Fruit fly (Drosophila melanogaster) Kc167 (cell line): ENCODE data around the gene Drsl3.

Experiments used
- Myc ChIP-seq: fragments of >200 bp; optimal IDR thresholded peaks from 2 replicates; lab custom pipeline; 2017; ENCODE audit warnings: missing external identifiers
- Sin3A ChIP-seq: fragments of >200 bp; optimal IDR thresholded peaks from 2 replicates; lab custom pipeline; 2018; ENCODE audit warnings: missing external identifiers
- h ChIP-seq: fragments of >200 bp; optimal IDR thresholded peaks from 3 replicates; lab custom pipeline; 2018; ENCODE audit warnings: missing external identifiers
- insv ChIP-seq: fragments of >200 bp; optimal IDR thresholded peaks from 3 replicates; lab custom pipeline; 2018; ENCODE audit warnings: missing external identifiers
- psq ChIP-seq: fragments of >200 bp; optimal IDR thresholded peaks from 2 replicates; lab custom pipeline; 2017; ENCODE audit warnings: missing external identifiers
- ttk ChIP-seq: sonication (Bioruptor generic); optimal IDR thresholded peaks from 2 replicates; lab custom pipeline; 2017; ENCODE audit warnings: missing external identifiers

Drsl3 gene

DNA sequence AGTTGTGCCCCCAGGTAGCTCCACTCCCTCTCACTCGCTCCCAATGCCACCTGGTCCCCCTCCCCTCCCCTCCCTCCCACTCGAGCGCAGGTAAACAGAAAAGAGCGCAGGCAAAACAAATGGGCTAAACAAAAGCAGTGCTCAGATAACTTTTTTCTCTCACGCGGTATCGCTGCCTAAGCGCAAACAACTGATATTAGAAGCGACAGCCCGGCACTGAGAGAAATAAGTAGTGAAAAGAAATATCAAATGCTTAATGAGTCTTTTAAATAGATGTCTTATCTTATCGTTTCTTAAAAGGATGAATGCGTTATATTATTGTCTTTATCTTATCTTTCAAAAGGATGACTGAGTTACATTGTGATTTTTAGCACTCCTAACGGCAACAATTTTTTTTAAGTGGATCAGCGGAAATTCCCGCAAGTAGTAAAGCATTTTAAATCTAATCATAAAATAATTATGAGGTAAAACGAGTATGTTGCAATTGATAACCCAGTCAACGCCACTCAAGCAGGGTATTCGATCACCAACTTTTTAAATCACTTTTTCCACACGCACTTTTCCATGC is 13.5 kb upstream of the Drsl3 start:
- no peak for TF ChIP-seq Myc (lab: Kevin White, UChicago)
- TF ChIP-seq psq (lab: Kevin White, UChicago) = no peak
- TF ChIP-seq ttk (lab: Kevin White, UChicago) = no peak
- TF ChIP-seq h (lab: Kevin White, UChicago) = no peak
- no peak for TF ChIP-seq Sin3A (lab: Kevin White, UChicago)
- no peak for TF ChIP-seq insv

DNA sequence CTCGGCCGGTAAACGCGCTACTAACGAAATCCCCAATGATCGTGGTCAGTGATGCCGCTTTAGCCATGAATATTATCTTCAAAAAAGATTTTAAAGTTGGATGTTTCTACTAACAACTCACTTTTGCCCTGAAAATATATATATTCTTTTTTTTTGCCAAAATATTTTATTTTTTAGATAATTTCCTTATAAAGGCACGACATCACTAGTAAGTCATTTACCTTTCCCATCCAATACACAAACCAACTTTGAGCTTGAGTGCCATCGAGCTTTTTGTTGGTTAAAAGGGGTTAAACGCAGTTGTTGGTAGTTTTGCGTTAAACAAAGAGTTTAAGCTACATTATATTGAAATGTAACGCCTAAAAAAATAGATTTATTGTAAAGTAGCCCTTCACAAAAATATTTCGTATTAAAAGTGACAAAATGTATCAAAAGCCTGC is 11.7 kb upstream of the Drsl3 start, which contains the start of gene CG14968:
CG14968 (minus strand) TSS at position 26 of the 440 bp plus-strand sequence.
- TF ChIP-seq Myc (lab: Kevin White, UChicago) = no peak

DNA sequence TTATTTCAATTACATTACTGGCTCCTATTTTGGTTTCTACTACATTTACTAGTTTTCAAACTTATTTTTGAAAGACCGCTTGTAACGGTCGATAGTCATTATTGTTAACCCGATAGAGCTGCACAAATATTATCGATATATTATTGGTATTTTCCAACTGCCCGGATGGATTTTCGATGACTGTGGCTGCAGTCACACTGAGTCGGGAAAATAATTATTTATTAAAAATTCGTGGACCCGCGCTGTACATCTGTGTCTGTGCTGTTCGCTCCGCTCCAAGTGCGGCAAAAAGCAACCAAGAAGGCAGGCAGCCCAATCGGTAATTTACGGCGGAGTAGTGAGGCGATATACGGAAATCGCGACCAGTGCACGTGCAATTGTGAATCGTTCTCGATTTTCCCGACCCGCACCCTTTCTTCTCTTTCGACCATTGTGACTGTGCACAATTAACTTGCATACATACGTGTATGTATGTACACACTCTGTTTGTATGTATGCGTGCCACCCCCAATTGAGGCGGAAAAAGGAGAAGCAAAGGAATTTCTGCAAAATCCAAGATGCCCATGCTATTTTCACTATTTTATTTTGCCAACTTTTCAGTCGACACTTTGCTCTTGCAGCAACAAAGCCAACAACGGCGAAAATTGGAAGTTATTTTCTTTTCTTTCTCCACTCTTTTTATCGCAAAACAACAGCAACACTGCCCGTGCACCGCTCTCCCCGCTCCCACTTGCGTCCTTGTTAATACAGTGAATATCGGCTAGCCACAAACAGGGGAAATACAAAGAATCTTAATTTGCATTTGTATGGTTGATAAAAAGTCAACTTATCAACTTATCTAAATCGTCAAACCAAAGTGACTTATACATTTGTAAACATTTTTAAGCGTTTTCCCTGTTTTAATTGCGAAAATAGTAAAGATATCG is 11.0 kb upstream of the Drsl3 start, which contains the start of gene ZnT63C:
ZnT63C (plus strand) TSS at position 175 of the 926 bp plus-strand sequence.
- TF ChIP-seq Sin3A (lab: Kevin White, UChicago) (no peak), Myc (lab: Kevin White, UChicago) (no peak), h (lab: Kevin White, UChicago) (no peak), insv (no peak), ttk (lab: Kevin White, UChicago) (no peak), psq (lab: Kevin White, UChicago) (no peak)

- no peak for TF ChIP-seq ttk (lab: Kevin White, UChicago)
- TF ChIP-seq psq (lab: Kevin White, UChicago) = no peak
- no peak for TF ChIP-seq Sin3A (lab: Kevin White, UChicago)
- TF ChIP-seq insv = no peak
- no peak for TF ChIP-seq h (lab: Kevin White, UChicago)
- TF ChIP-seq Myc (lab: Kevin White, UChicago) = no peak
Measured at dm6 chr3L:3304740-3305139, 10.1 kb upstream of the Drsl3 start.

- TF ChIP-seq insv (no peak), Myc (lab: Kevin White, UChicago) (no peak), h (lab: Kevin White, UChicago) (no peak), ttk (lab: Kevin White, UChicago) (no peak), psq (lab: Kevin White, UChicago) (no peak), Sin3A (lab: Kevin White, UChicago) (no peak)
Measured at dm6 chr3L:3305430-3305829, 9.4 kb upstream of the Drsl3 start.

- no peak for TF ChIP-seq ttk (lab: Kevin White, UChicago)
- no peak for TF ChIP-seq Myc (lab: Kevin White, UChicago)
- no peak for TF ChIP-seq h (lab: Kevin White, UChicago)
- no peak for TF ChIP-seq Sin3A (lab: Kevin White, UChicago)
- TF ChIP-seq insv = no peak
- TF ChIP-seq psq (lab: Kevin White, UChicago) = no peak
Measured at dm6 chr3L:3306515-3306914, 8.3 kb upstream of the Drsl3 start.

DNA sequence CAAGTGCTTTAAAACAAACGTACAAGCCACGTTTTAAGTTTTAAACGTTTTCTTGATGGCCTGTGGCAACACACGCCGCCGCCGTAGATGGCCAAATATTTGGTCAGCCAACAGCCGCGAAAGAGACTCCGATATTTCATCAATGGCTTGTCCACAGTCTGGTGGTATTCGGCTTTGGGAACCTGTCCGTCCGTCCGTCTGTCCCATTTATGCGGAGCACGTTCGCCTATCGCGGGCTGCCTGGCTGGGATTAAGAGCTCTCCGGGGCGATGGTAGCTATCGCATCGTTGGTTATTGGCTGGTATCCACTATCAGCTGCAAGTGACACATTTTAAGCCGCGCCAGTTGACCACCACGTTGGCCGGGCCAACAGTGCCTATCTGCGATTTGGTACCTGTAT is 7.2 kb upstream of the Drsl3 start:
- TF ChIP-seq psq (lab: Kevin White, UChicago) (no peak), h (lab: Kevin White, UChicago) (no peak)

DNA sequence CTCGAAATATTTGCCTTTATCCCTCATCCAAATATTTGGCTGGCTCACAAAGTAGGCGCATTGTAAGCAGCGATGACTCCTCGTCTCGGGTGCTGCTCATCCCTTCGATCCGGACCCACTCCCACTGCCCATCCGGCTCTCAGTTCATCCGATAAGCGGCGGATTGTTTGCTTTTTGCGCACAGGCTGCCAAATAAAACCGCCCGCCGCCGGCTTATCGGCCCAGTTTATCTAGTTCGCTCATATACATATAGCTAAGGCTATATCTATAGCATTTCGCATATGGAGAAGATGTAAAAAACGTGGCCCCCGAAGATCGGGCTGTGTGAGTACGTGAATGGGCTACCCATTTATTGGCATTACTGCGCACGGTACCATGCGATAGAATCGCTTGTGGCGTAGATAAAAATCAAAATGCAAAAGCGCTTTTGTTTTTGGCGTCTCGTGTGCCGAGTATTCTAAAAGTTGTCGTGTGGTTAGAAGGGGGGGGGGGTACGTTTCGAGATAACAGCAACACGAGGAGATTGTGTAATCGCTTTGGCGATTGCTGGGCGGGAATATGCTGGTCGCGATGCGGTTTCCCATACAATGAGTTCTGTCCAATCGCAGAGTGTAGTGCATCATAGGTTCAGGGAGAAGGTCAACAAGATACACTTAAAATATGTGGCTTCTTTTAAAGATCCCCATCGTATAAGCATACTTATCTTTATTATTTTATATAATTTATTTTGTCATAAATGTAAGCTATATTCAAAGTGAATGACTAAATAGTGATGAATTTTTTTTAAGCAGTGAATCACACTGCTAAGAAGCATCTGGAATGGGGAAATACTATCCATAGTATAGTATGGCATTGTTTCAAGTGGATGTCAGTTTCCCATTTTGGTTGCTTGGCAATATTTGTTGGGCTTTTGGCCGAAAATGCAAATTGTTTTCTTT is 5.9 kb upstream of the Drsl3 start:
- TF ChIP-seq h (lab: Kevin White, UChicago) (no peak), insv (no peak)

- TF ChIP-seq psq (lab: Kevin White, UChicago) = no peak
- no peak for TF ChIP-seq Sin3A (lab: Kevin White, UChicago)
- TF ChIP-seq Myc (lab: Kevin White, UChicago) = no peak
- no peak for TF ChIP-seq insv
Measured at dm6 chr3L:3314049-3314448, 747 bp upstream of the Drsl3 start, which contains the start of gene Drsl2. Gene Drsl2, plus strand, starts transcription at chr3L:3314349.

DNA sequence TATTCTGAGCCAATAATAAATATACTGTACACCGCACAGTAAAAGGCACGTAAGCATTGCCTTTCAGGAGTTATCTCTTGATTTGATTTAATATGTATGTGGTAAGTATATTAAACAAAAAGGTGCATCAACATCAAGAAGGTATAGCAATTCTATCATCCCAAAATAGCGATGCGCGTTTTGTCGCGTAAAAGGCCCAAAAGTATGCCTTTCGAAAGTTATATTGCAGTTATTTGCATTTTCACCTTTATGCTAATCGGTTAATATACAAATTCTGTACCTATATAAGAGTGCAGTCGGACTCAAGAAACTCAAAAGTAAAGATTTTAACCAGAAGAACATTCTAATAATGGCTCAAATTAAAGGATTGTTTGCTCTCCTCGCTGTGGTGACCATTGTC is 492 bp downstream of the Drsl3 start, which contains the start of gene Drsl4:
Drsl4 (plus strand) TSS at position 333 of the 400 bp plus-strand sequence.
- TF ChIP-seq Myc (lab: Kevin White, UChicago) = no peak
- no peak for TF ChIP-seq h (lab: Kevin White, UChicago)
- no peak for TF ChIP-seq ttk (lab: Kevin White, UChicago)
- no peak for TF ChIP-seq insv
- TF ChIP-seq psq (lab: Kevin White, UChicago) = no peak
- no peak for TF ChIP-seq Sin3A (lab: Kevin White, UChicago)

dm6 chr3L:3316441-3316840 is 1.6 kb downstream of the Drsl3 start, which contains the start of gene Drsl5:
Gene Drsl5, plus strand, starts transcription at chr3L:3316781.
- TF ChIP-seq ttk (lab: Kevin White, UChicago) (no peak), Sin3A (lab: Kevin White, UChicago) (no peak), h (lab: Kevin White, UChicago) (no peak), Myc (lab: Kevin White, UChicago) (no peak)
